Worm (Caenorhabditis elegans) whole organism, L2 larva: Measurements from ENCODE around the gene srx-22.

Experiments used
- ZK546.5 ChIP-seq: sonication (generic microtip); optimal IDR thresholded peaks from 2 replicates; lab custom pipeline; 2017; ENCODE audit warnings: missing biosample characterization, missing genetic modification characterization
- alr-1 ChIP-seq: fragments of 150-350 bp; optimal IDR thresholded peaks from 2 replicates; lab custom pipeline; 2014; ENCODE audit warnings: missing biosample characterization, missing genetic modification characterization
- fos-1 ChIP-seq: fragments of 150-350 bp; optimal IDR thresholded peaks from 2 replicates; lab custom pipeline; 2014; ENCODE audit warnings: missing biosample characterization, missing genetic modification characterization
- lin-13 ChIP-seq: fragments of 150-350 bp; optimal IDR thresholded peaks from 2 replicates; lab custom pipeline; 2014; ENCODE audit warnings: missing biosample characterization, missing genetic modification reagents, missing genetic modification characterization
- lsy-2 ChIP-seq, 2 experiments: fragments of 150-350 bp in 1 of 2; sonication (generic microtip) in 1 of 2; optimal IDR thresholded peaks; 2 replicates each; lab custom pipeline; 2014 to 2017; ENCODE audit warnings: missing biosample characterization in 2 of 2, missing genetic modification characterization in 2 of 2
- nhr-6 ChIP-seq: fragments of 150-350 bp; optimal IDR thresholded peaks from 2 replicates; lab custom pipeline; 2014; ENCODE audit warnings: missing biosample characterization, missing genetic modification characterization
- skn-1 ChIP-seq: sonication (generic microtip); optimal IDR thresholded peaks from 2 replicates; lab custom pipeline; 2017; ENCODE audit warnings: missing biosample characterization, missing genetic modification characterization
- unc-39 ChIP-seq: fragments of 150-350 bp; optimal IDR thresholded peaks from 2 replicates; lab custom pipeline; 2014; ENCODE audit warnings: missing biosample characterization, missing genetic modification characterization
- unc-55 ChIP-seq: fragments of 150-350 bp; sonication (generic microtip); optimal IDR thresholded peaks from 3 replicates; lab custom pipeline; 2014; ENCODE audit warnings: missing biosample characterization, missing genetic modification reagents, missing genetic modification characterization
- ztf-11 ChIP-seq: sonication (generic microtip); optimal IDR thresholded peaks from 2 replicates; lab custom pipeline; 2017; ENCODE audit warnings: missing biosample characterization, missing genetic modification characterization

ce11 chrV:730216-730615 is 50.5 kb downstream of the srx-22 start:
- TF ChIP-seq nhr-6 (no peak), ztf-11 (tag; lab: Kevin White, UChicago) (no peak), lin-13 (GFP tag; lab: Kevin White, UChicago) (no peak), alr-1 (no peak), ZK546.5 (no peak), skn-1 (no peak), fos-1 (tag; lab: Kevin White, UChicago) (peak; percentile 20), unc-55 (no peak), unc-39 (tag; lab: Kevin White, UChicago) (no peak), lsy-2 (tag; optimal IDR thresholded peaks at IDR 0.05; lab: Kevin White, UChicago) (peak in 1 of 2 experiments; percentile 62)
